Worm (Caenorhabditis elegans) whole organism, L2 larva: Measurements from ENCODE around the gene F54D5.17.
A peak's percentile ranks its signal among the peaks of the same experiment; 100 is the strongest.

Source experiments
- C34F6.9 ChIP-seq: fragments of 150-350 bp; optimal IDR thresholded peaks from 2 replicates; lab custom pipeline; 2014; ENCODE audit warnings: missing biosample characterization, missing genetic modification characterization
- F13H6.1 ChIP-seq: sonication (generic microtip); optimal IDR thresholded peaks from 2 replicates; lab custom pipeline; 2016; ENCODE audit warnings: missing genetic modification characterization, missing compliant biosample characterization
- R02D3.7 ChIP-seq: fragments of 150-350 bp; optimal IDR thresholded peaks from 2 replicates; lab custom pipeline; 2014; ENCODE audit warnings: missing biosample characterization, missing genetic modification characterization
- Y55F3AM.14 ChIP-seq: fragments of 200-800 bp; sonication (Bioruptor generic); optimal IDR thresholded peaks from 2 replicates; lab custom pipeline; 2018; ENCODE audit warnings: mild to moderate bottlenecking, missing genetic modification characterization, missing compliant biosample characterization
- ZK546.5 ChIP-seq: sonication (generic microtip); optimal IDR thresholded peaks from 2 replicates; lab custom pipeline; 2017; ENCODE audit warnings: missing biosample characterization, missing genetic modification characterization
- alr-1 ChIP-seq: fragments of 150-350 bp; optimal IDR thresholded peaks from 2 replicates; lab custom pipeline; 2014; ENCODE audit warnings: missing biosample characterization, missing genetic modification characterization
- aly-2 ChIP-seq: fragments of 150-350 bp; optimal IDR thresholded peaks from 2 replicates; lab custom pipeline; 2014; ENCODE audit warnings: missing biosample characterization, missing genetic modification characterization
- elt-1 ChIP-seq: fragments of 150-350 bp; optimal IDR thresholded peaks from 2 replicates; lab custom pipeline; 2014; ENCODE audit warnings: missing biosample characterization, missing genetic modification characterization
- elt-3 ChIP-seq: sonication (generic microtip); optimal IDR thresholded peaks from 2 replicates; lab custom pipeline; 2017; ENCODE audit warnings: missing biosample characterization, missing genetic modification characterization
- fos-1 ChIP-seq: fragments of 150-350 bp; optimal IDR thresholded peaks from 2 replicates; lab custom pipeline; 2014; ENCODE audit warnings: missing biosample characterization, missing genetic modification characterization
- gmeb-1 ChIP-seq: fragments of 150-350 bp; optimal IDR thresholded peaks from 2 replicates; lab custom pipeline; 2014; ENCODE audit warnings: missing biosample characterization, missing genetic modification characterization
- lin-13 ChIP-seq: fragments of 150-350 bp; optimal IDR thresholded peaks from 2 replicates; lab custom pipeline; 2014; ENCODE audit warnings: missing biosample characterization, missing genetic modification reagents, missing genetic modification characterization
- lin-39 ChIP-seq: fragments of 150-350 bp; optimal IDR thresholded peaks from 2 replicates; lab custom pipeline; 2014; ENCODE audit warnings: missing biosample characterization, missing genetic modification reagents, missing genetic modification characterization
- lsy-2 ChIP-seq, 2 experiments: fragments of 150-350 bp in 1 of 2; sonication (generic microtip) in 1 of 2; optimal IDR thresholded peaks; 2 replicates each; lab custom pipeline; 2014 to 2017; ENCODE audit warnings: missing biosample characterization in 2 of 2, missing genetic modification characterization in 2 of 2
- mab-5 ChIP-seq: fragments of 150-350 bp; optimal IDR thresholded peaks from 2 replicates; lab custom pipeline; 2014; ENCODE audit warnings: missing biosample characterization, missing genetic modification characterization
- mdl-1 ChIP-seq, 2 experiments: fragments of 150-350 bp in 1 of 2; sonication (generic microtip) in 1 of 2; optimal IDR thresholded peaks; 2 replicates each; lab custom pipeline; 2017; ENCODE audit warnings: missing biosample characterization in 2 of 2, missing genetic modification characterization in 2 of 2
- nhr-11 ChIP-seq: fragments of 150-350 bp; optimal IDR thresholded peaks from 2 replicates; lab custom pipeline; 2014; ENCODE audit warnings: missing biosample characterization, missing genetic modification characterization
- nhr-12 ChIP-seq: fragments of 150-350 bp; optimal IDR thresholded peaks from 2 replicates; lab custom pipeline; 2014; ENCODE audit warnings: missing biosample characterization, missing genetic modification characterization
- nhr-129 ChIP-seq: fragments of 150-350 bp; optimal IDR thresholded peaks from 2 replicates; lab custom pipeline; 2014; ENCODE audit warnings: missing biosample characterization, missing genetic modification characterization
- nhr-21 ChIP-seq: fragments of 150-350 bp; optimal IDR thresholded peaks from 2 replicates; lab custom pipeline; 2014; ENCODE audit warnings: missing biosample characterization, missing genetic modification characterization
- nhr-23 ChIP-seq: fragments of 150-350 bp; optimal IDR thresholded peaks from 2 replicates; lab custom pipeline; 2014; ENCODE audit warnings: missing biosample characterization, missing genetic modification reagents, missing genetic modification characterization
- nhr-77 ChIP-seq: fragments of 150-350 bp; optimal IDR thresholded peaks from 2 replicates; lab custom pipeline; 2014; ENCODE audit warnings: missing biosample characterization, missing genetic modification characterization
- peb-1 ChIP-seq: fragments of 150-350 bp; optimal IDR thresholded peaks from 2 replicates; lab custom pipeline; 2014; ENCODE audit warnings: missing biosample characterization, missing genetic modification characterization
- sem-4 ChIP-seq: fragments of 150-350 bp; optimal IDR thresholded peaks from 2 replicates; lab custom pipeline; 2014; ENCODE audit warnings: missing biosample characterization, missing genetic modification reagents, missing genetic modification characterization
- sma-9 ChIP-seq, 2 experiments: fragments of 150-350 bp in 1 of 2; sonication (generic microtip) in 1 of 2; optimal IDR thresholded peaks; 2 replicates each; lab custom pipeline; 2014 to 2016; ENCODE audit warnings: missing genetic modification characterization in 2 of 2, mild to moderate bottlenecking in 1 of 2, missing biosample characterization in 1 of 2, missing compliant biosample characterization in 1 of 2, missing genetic modification reagents in 1 of 2, moderate library complexity in 1 of 2
- snpc-4 ChIP-seq: fragments of 150-350 bp; optimal IDR thresholded peaks from 2 replicates; lab custom pipeline; 2014; ENCODE audit warnings: missing biosample characterization, missing genetic modification characterization
- unc-39 ChIP-seq: fragments of 150-350 bp; optimal IDR thresholded peaks from 2 replicates; lab custom pipeline; 2014; ENCODE audit warnings: missing biosample characterization, missing genetic modification characterization
- unc-55 ChIP-seq: fragments of 150-350 bp; sonication (generic microtip); optimal IDR thresholded peaks from 3 replicates; lab custom pipeline; 2014; ENCODE audit warnings: missing biosample characterization, missing genetic modification reagents, missing genetic modification characterization
- unc-62 ChIP-seq: fragments of 150-350 bp; optimal IDR thresholded peaks from 2 replicates; lab custom pipeline; 2014; ENCODE audit warnings: missing biosample characterization, missing genetic modification reagents, missing genetic modification characterization
- zag-1 ChIP-seq: fragments of 150-350 bp; optimal IDR thresholded peaks from 2 replicates; lab custom pipeline; 2014; ENCODE audit warnings: missing biosample characterization, missing genetic modification characterization
- ztf-1 ChIP-seq: fragments of 200-800 bp; sonication (Bioruptor generic); conservative IDR thresholded peaks from 2 replicates; pipeline ENCODE4 v1.3.6; 2022; ENCODE audit warnings: missing genetic modification characterization, missing compliant biosample characterization
- ztf-11 ChIP-seq: sonication (generic microtip); optimal IDR thresholded peaks from 2 replicates; lab custom pipeline; 2017; ENCODE audit warnings: missing biosample characterization, missing genetic modification characterization
- ztf-4 ChIP-seq: fragments of 150-350 bp; optimal IDR thresholded peaks from 2 replicates; lab custom pipeline; 2014; ENCODE audit warnings: missing biosample characterization, missing genetic modification characterization

F54D5.17 gene

DNA sequence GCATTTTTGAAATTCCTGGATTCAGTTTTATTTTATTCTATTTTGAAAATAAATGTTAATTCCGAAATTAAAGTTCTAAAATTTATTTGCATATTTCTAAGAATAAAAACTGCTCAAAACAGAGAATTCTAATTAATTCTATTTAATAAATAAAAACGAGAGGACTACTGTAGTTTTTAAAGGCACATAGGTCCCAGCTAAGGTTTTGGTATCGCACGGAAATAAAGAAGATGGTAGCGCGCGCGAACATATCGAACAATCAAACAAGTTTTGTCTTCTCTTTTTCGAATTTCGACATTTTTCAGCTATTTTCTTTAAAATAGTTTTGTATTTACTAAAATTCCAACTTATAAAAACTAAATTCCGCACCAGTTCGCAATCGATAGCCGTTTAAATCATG is 21.4 kb downstream of the F54D5.17 start:
- TF ChIP-seq sem-4 (tag; lab: Kevin White, UChicago), result no peak
- TF ChIP-seq peb-1, result no peak
- no peak for TF ChIP-seq R02D3.7
- no peak for TF ChIP-seq nhr-12 (tag; lab: Kevin White, UChicago)
- TF ChIP-seq fos-1 (tag; lab: Kevin White, UChicago), result no peak
- no peak for TF ChIP-seq elt-3 (tag; lab: Kevin White, UChicago)
- TF ChIP-seq aly-2 (tag; lab: Kevin White, UChicago), result no peak
- no peak for TF ChIP-seq F13H6.1

DNA sequence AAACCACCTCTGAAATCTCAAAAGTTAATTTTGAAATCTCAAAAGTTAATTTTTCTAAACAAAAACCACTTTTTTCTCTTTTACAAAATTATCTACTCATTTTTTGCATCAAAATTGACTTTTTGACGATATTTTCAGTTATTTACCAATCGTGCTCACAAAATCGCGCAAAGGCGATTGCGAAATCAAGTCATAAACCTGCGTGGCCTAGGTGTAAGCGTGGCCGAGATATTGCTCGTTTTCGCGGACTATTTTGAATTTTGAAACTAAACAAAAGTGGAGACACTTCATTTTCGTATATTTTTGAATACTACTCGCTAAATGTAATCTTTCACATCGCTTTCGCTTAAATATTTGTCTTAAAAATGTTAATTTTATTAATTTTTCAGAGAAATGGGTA is 21.9 kb downstream of the F54D5.17 start, which contains the start of gene smc-6:
Gene smc-6, plus strand, starts transcription at position 390 of the 400 bp plus-strand sequence.
- TF ChIP-seq C34F6.9 (tag; lab: Kevin White, UChicago) (peak; percentile 57), gmeb-1 (tag; lab: Kevin White, UChicago) (peak; percentile 7), fos-1 (tag; lab: Kevin White, UChicago) (peak; percentile 45), unc-55 (peak; percentile 85), nhr-23 (no peak), nhr-11 (tag; lab: Kevin White, UChicago) (no peak), nhr-129 (tag; lab: Kevin White, UChicago) (peak; percentile 68)

DNA sequence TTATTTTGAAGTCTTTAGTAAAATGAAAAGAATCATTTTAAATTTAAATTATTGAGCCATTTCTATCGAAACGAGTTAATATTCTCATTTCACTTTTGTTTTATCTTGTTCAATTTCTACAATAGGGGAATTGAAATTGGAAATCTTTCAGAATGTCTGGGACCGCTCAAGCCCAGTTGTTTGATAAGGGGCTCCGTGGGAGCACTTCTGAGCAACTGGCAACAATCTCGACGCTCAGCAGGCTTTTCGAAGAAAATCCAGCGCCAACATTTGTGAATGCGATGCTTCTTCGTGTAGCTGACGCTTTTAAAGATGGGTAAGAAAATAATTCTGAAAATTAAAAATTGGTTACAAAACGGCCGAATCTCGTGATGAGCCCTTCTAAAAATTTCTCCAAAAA is 26.3 kb downstream of the F54D5.17 start, which contains the start of gene ints-7:
Gene ints-7, plus strand, starts transcription at position 152 of the 400 bp plus-strand sequence.
- TF ChIP-seq sma-9 (GFP tag; optimal IDR thresholded peaks at IDR 0.05; lab: Kevin White, UChicago) (no peak), sma-9 (tag; optimal IDR thresholded peaks at IDR 0.05; lab: Kevin White, UChicago) (no peak)

DNA sequence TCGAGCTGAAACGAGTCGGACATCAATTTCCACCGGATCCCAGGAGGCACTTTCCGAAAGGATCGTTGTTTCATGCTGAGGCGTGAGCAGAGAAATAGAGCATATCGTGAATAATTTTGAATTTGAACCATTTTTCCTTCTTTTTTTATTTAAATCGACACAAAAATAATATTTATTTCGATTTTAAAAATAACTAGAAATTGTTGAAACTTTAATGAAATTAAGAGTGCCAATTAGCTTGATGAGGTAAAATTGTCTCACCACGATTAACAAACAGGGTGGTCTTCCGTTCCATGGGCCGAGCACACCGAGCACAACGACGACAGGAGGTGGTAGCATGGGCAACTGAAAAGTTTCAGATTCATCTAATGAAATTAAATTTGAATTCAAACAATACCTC is 31.9 kb downstream of the F54D5.17 start:
- TF ChIP-seq gmeb-1 (tag; lab: Kevin White, UChicago), result no peak
- no peak for TF ChIP-seq nhr-23
- no peak for TF ChIP-seq mab-5 (tag; lab: Kevin White, UChicago)
- TF ChIP-seq lsy-2 (tag; optimal IDR thresholded peaks at IDR 0.05; lab: Kevin White, UChicago), result no peak
- no peak for TF ChIP-seq elt-1 (tag; lab: Kevin White, UChicago)
- no peak for TF ChIP-seq nhr-11 (tag; lab: Kevin White, UChicago)
- no peak for TF ChIP-seq ztf-4 (tag; lab: Kevin White, UChicago)
- no peak for TF ChIP-seq zag-1
- TF ChIP-seq ztf-1 (GFP tag; lab: Robert Waterston, UW), result no peak
- TF ChIP-seq ztf-11, result no peak
- no peak for TF ChIP-seq fos-1 (tag; lab: Kevin White, UChicago)
- no peak for TF ChIP-seq alr-1 (tag; lab: Kevin White, UChicago)
- no peak for TF ChIP-seq Y55F3AM.14 (GFP tag; lab: Kevin White, UChicago)
- TF ChIP-seq unc-55, result no peak
- TF ChIP-seq nhr-12 (tag; lab: Kevin White, UChicago), result no peak
- no peak for TF ChIP-seq lin-39 (tag; lab: Kevin White, UChicago)
- TF ChIP-seq, all 48 proteins: peak for 0

DNA sequence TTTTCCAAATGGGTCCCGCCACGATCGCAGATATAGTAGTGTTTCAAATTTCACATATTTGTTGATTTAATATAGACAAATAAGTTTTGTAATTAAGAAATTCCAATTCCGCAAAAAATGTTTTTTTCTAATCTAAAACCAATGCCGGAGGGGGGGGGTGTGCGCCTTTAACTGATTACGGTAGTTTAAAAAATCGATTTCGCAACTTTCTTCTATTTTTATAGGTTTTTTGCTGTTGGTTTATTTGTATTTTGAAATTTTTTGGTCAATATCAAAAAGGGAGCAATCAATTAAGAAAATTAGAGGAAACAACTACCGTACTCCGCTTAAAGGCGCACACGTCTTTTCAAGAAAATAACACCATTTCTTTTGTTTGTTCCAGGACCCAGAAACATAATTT is 35.1 kb downstream of the F54D5.17 start:
- no peak for TF ChIP-seq snpc-4 (tag; lab: Kevin White, UChicago)
- TF ChIP-seq nhr-129 (tag; lab: Kevin White, UChicago), result no peak
- TF ChIP-seq unc-39 (tag; lab: Kevin White, UChicago), result no peak
- no peak for TF ChIP-seq aly-2 (tag; lab: Kevin White, UChicago)
- TF ChIP-seq elt-1 (tag; lab: Kevin White, UChicago), result no peak

DNA sequence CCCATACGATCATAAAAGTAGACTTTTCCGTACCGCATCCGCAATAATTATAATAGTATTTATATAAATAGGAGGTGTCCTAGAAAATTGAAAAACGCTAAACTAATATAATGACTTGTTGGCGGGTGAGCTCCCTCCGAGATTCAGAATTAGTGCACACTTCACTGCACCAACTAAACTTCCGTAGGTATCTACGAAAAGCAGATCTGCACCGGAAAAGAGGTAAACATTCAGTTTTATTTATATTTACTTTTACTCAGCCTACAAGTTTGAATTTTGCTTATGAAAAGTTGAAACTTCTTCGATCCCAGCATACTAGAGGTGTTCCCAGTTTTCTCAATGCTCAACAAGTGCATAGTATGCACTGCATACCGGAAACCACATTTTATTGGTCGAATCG is 35.6 kb downstream of the F54D5.17 start, which contains the start of gene F07A11.1:
Gene F07A11.1, minus strand, starts transcription at position 101 of the 400 bp plus-strand sequence.
- no peak for TF ChIP-seq mab-5 (tag; lab: Kevin White, UChicago)

DNA sequence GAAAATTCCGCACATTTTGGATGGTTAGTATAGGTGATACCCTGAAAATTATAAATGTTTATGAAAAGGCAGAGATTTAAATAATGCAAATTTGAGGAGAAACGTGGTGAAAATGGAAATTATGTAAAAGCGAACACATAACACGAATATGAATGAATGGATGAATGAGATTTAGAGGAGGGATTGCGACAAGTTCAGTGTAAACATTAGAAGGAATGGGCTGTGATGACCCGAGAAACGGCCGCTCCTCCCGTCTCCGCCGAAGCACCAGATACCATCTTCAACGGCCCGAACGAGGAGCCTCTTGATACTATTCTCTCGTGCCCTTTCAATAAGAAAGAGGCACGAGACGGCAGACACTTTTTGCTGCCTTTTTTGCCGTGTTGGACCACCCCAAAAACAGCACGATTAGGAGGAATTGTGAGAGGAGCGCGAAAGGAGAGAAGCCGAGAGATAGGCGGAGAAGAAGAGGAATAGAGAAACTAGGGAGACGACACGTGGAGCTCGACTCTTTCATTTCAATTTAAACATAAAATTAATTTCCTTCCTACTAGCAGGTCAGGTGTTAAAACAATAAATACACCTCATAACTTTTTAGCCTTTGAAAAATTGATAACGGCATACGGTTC is 39.0 kb downstream of the F54D5.17 start, which contains the start of gene gfat-1:
Gene gfat-1, minus strand, starts transcription at position 51 of the 629 bp plus-strand sequence.
- TF ChIP-seq C34F6.9 (tag; lab: Kevin White, UChicago) (peak; percentile 45), R02D3.7 (no peak), nhr-77 (tag; lab: Kevin White, UChicago) (no peak), unc-55 (peak; percentile 30), nhr-12 (tag; lab: Kevin White, UChicago) (no peak), nhr-129 (tag; lab: Kevin White, UChicago) (peak; percentile 16), mdl-1 (tag; optimal IDR thresholded peaks at IDR 0.05; lab: Kevin White, UChicago) (peak; percentile 81 to 88), nhr-21 (no peak), fos-1 (tag; lab: Kevin White, UChicago) (no peak), lin-13 (GFP tag; lab: Kevin White, UChicago) (no peak), ZK546.5 (tag; lab: Kevin White, UChicago) (no peak), snpc-4 (tag; lab: Kevin White, UChicago) (no peak), peb-1 (no peak), unc-62 (GFP tag; lab: Kevin White, UChicago) (no peak)
- TF ChIP-seq, all 48 proteins: peak for 4
